Worm (Caenorhabditis elegans) whole organism, young adult: Measurements from ENCODE around the gene spp-16.
A peak's percentile ranks its signal among the peaks of the same experiment; 100 is the strongest.

Source experiments
- B0261.1 ChIP-seq: sonication (generic microtip); optimal IDR thresholded peaks from 2 replicates; lab custom pipeline; 2016; ENCODE audit warnings: mild to moderate bottlenecking, missing genetic modification characterization, moderate library complexity, missing compliant biosample characterization
- D2030.7 ChIP-seq: fragments of 200-800 bp; sonication (Bioruptor generic); IDR thresholded peaks from 2 replicates; pipeline ENCODE4 v1.3.6; 2022; ENCODE audit warnings: missing genetic modification reagents, missing genetic modification characterization, missing compliant biosample characterization
- F22D6.2 ChIP-seq: sonication (generic microtip); optimal IDR thresholded peaks from 2 replicates; lab custom pipeline; 2016; ENCODE audit warnings: mild to moderate bottlenecking, missing genetic modification characterization, missing compliant biosample characterization
- F23B12.7 ChIP-seq: sonication (generic microtip); optimal IDR thresholded peaks from 2 replicates; lab custom pipeline; 2017; ENCODE audit warnings: missing genetic modification characterization, mild to moderate bottlenecking, missing compliant biosample characterization, antibody characterized with exemption, moderate library complexity; ENCODE audit not compliant: insufficient read depth
- F33H1.4 ChIP-seq: fragments of 200-800 bp; sonication (Bioruptor generic); IDR thresholded peaks from 2 replicates; pipeline ENCODE4 v1.3.6; 2022; ENCODE audit warnings: missing genetic modification reagents, missing genetic modification characterization, missing compliant biosample characterization
- F37B4.10 ChIP-seq: fragments of 200-800 bp; sonication (Bioruptor generic); IDR thresholded peaks from 2 replicates; pipeline ENCODE4 v1.3.6; 2022; ENCODE audit warnings: missing genetic modification characterization, missing compliant biosample characterization
- F49E8.2 ChIP-seq: sonication (generic microtip); optimal IDR thresholded peaks from 3 replicates; lab custom pipeline; 2017; ENCODE audit warnings: missing genetic modification characterization, mild to moderate bottlenecking, missing compliant biosample characterization, antibody characterized with exemption, moderate library complexity; ENCODE audit not compliant: insufficient read depth
- F52B5.7 ChIP-seq: sonication (generic microtip); optimal IDR thresholded peaks from 2 replicates; lab custom pipeline; 2016; ENCODE audit warnings: mild to moderate bottlenecking, missing genetic modification characterization, missing compliant biosample characterization
- F55B11.4 ChIP-seq: sonication (generic microtip); optimal IDR thresholded peaks from 2 replicates; lab custom pipeline; 2016; ENCODE audit warnings: missing compliant biosample characterization, missing genetic modification characterization, borderline replicate concordance; ENCODE audit not compliant: insufficient read depth
- K11D2.4 ChIP-seq: fragments of 200-800 bp; sonication (Bioruptor generic); IDR thresholded peaks from 2 replicates; pipeline ENCODE4 v1.3.6; 2022; ENCODE audit warnings: missing genetic modification reagents, missing genetic modification characterization, missing compliant biosample characterization
- K12H6.12 ChIP-seq: fragments of 200-800 bp; sonication (Bioruptor generic); optimal IDR thresholded peaks from 2 replicates; lab custom pipeline; 2018; ENCODE audit warnings: mild to moderate bottlenecking, missing genetic modification characterization, missing compliant biosample characterization
- T07F8.4 ChIP-seq: sonication (generic microtip); optimal IDR thresholded peaks from 2 replicates; lab custom pipeline; 2016; ENCODE audit warnings: mild to moderate bottlenecking, missing genetic modification characterization, moderate library complexity, missing compliant biosample characterization
- Y53F4B.3 ChIP-seq: fragments of 200-800 bp; sonication (Bioruptor generic); IDR thresholded peaks from 2 replicates; pipeline ENCODE4 v1.3.6; 2022; ENCODE audit warnings: missing genetic modification reagents, missing genetic modification characterization, missing compliant biosample characterization
- aptf-2 ChIP-seq: fragments of 200-800 bp; sonication (Bioruptor generic); conservative IDR thresholded peaks from 2 replicates; pipeline ENCODE4 v1.3.6; 2022; ENCODE audit warnings: missing genetic modification reagents, missing genetic modification characterization, missing compliant biosample characterization
- athp-1 ChIP-seq: sonication (generic microtip); optimal IDR thresholded peaks from 2 replicates; lab custom pipeline; 2017; ENCODE audit warnings: mild to moderate bottlenecking, missing genetic modification characterization, missing compliant biosample characterization
- attf-3 ChIP-seq: fragments of 200-800 bp; sonication (Bioruptor generic); conservative IDR thresholded peaks from 2 replicates; pipeline ENCODE4 v1.3.6; 2022; ENCODE audit warnings: missing genetic modification reagents, missing genetic modification characterization, missing compliant biosample characterization
- attf-5 ChIP-seq: fragments of 200-800 bp; sonication (Bioruptor generic); optimal IDR thresholded peaks from 2 replicates; lab custom pipeline; 2018; ENCODE audit warnings: mild to moderate bottlenecking, missing genetic modification characterization, missing compliant biosample characterization
- attf-6 ChIP-seq: fragments of 200-800 bp; sonication (Bioruptor generic); IDR thresholded peaks from 2 replicates; pipeline ENCODE4 v1.3.6; 2022; ENCODE audit warnings: missing genetic modification reagents, missing genetic modification characterization, missing compliant biosample characterization
- bed-1 ChIP-seq: fragments of 200-800 bp; sonication (Bioruptor generic); IDR thresholded peaks from 2 replicates; pipeline ENCODE4 v1.3.6; 2022; ENCODE audit warnings: missing genetic modification reagents, missing genetic modification characterization, missing compliant biosample characterization
- bed-2 ChIP-seq: fragments of 200-800 bp; sonication (Bioruptor generic); IDR thresholded peaks from 2 replicates; pipeline ENCODE4 v1.3.6; 2022; ENCODE audit warnings: missing genetic modification reagents, missing genetic modification characterization, missing compliant biosample characterization
- ccch-3 ChIP-seq: fragments of 200-800 bp; sonication (Bioruptor generic); optimal IDR thresholded peaks from 2 replicates; lab custom pipeline; 2018; ENCODE audit warnings: mild to moderate bottlenecking, missing genetic modification characterization, missing compliant biosample characterization
- ceh-79 ChIP-seq: sonication (generic microtip); optimal IDR thresholded peaks from 2 replicates; lab custom pipeline; 2017; ENCODE audit warnings: mild to moderate bottlenecking, missing genetic modification characterization, missing compliant biosample characterization
- dpff-1 ChIP-seq: sonication (generic microtip); optimal IDR thresholded peaks from 2 replicates; lab custom pipeline; 2017; ENCODE audit warnings: mild to moderate bottlenecking, missing genetic modification characterization, missing compliant biosample characterization
- egrh-3 ChIP-seq: fragments of 200-800 bp; sonication (Bioruptor generic); IDR thresholded peaks from 2 replicates; pipeline ENCODE4 v1.3.6; 2022; ENCODE audit warnings: missing genetic modification reagents, missing genetic modification characterization, missing compliant biosample characterization
- hlh-26 ChIP-seq: fragments of 200-800 bp; sonication (Bioruptor generic); conservative IDR thresholded peaks from 2 replicates; pipeline ENCODE4 v1.3.6; 2022; ENCODE audit warnings: missing genetic modification reagents, missing genetic modification characterization, missing compliant biosample characterization
- hmg-1.2 ChIP-seq: fragments of 200-800 bp; sonication (Bioruptor generic); IDR thresholded peaks from 2 replicates; pipeline ENCODE4 v1.3.6; 2022; ENCODE audit warnings: missing genetic modification reagents, missing genetic modification characterization, missing compliant biosample characterization
- hmg-20 ChIP-seq: fragments of 200-800 bp; sonication (Bioruptor generic); IDR thresholded peaks from 2 replicates; pipeline ENCODE4 v1.3.6; 2022; ENCODE audit warnings: missing genetic modification reagents, missing genetic modification characterization, missing compliant biosample characterization
- hrde-1 ChIP-seq: sonication (generic microtip); optimal IDR thresholded peaks from 2 replicates; lab custom pipeline; 2016; ENCODE audit warnings: missing genetic modification characterization, mild to moderate bottlenecking, missing compliant biosample characterization, moderate library complexity, missing genotype, missing genetic modification reagents, borderline replicate concordance
- lag-1 ChIP-seq: fragments of 200-800 bp; sonication (Bioruptor generic); IDR thresholded peaks from 2 replicates; pipeline ENCODE4 v1.3.6; 2022; ENCODE audit warnings: missing genetic modification reagents, missing genetic modification characterization, missing compliant biosample characterization
- let-526 ChIP-seq: fragments of 200-800 bp; sonication (Bioruptor generic); IDR thresholded peaks from 2 replicates; pipeline ENCODE4 v1.3.6; 2022; ENCODE audit warnings: missing genetic modification reagents, missing genetic modification characterization, missing compliant biosample characterization
- lin-26 ChIP-seq: fragments of 200-800 bp; sonication (Bioruptor generic); IDR thresholded peaks from 2 replicates; pipeline ENCODE4 v1.3.6; 2022; ENCODE audit warnings: missing genetic modification reagents, missing genetic modification characterization, missing compliant biosample characterization
- lir-1 ChIP-seq: fragments of 200-800 bp; sonication (Bioruptor generic); conservative IDR thresholded peaks from 2 replicates; pipeline ENCODE4 v1.3.6; 2022; ENCODE audit warnings: missing genetic modification reagents, missing genetic modification characterization, missing compliant biosample characterization
- mcd-1 ChIP-seq: fragments of 200-800 bp; sonication (Bioruptor generic); IDR thresholded peaks from 2 replicates; pipeline ENCODE4 v1.3.6; 2022; ENCODE audit warnings: missing genetic modification reagents, missing genetic modification characterization, missing compliant biosample characterization
- nfyb-1 ChIP-seq: fragments of 200-800 bp; sonication (Bioruptor generic); IDR thresholded peaks from 2 replicates; pipeline ENCODE4 v1.3.6; 2022; ENCODE audit warnings: missing genetic modification reagents, missing genetic modification characterization, missing compliant biosample characterization
- nhr-179 ChIP-seq: sonication (generic microtip); optimal IDR thresholded peaks from 2 replicates; lab custom pipeline; 2016; ENCODE audit warnings: mild to moderate bottlenecking, missing genetic modification characterization, missing compliant biosample characterization
- nhr-80 ChIP-seq: sonication (generic microtip); optimal IDR thresholded peaks from 2 replicates; lab custom pipeline; 2016; ENCODE audit warnings: missing genetic modification characterization, missing compliant biosample characterization
- pbrm-1 ChIP-seq: fragments of 200-800 bp; sonication (Bioruptor generic); IDR thresholded peaks from 2 replicates; pipeline ENCODE4 v1.3.6; 2022; ENCODE audit warnings: missing genetic modification reagents, missing genetic modification characterization, missing compliant biosample characterization
- rec-8 ChIP-seq, 2 experiments: sonication (generic microtip); optimal IDR thresholded peaks; 2 replicates each; lab custom pipeline; 2016; ENCODE audit warnings: mild to moderate bottlenecking in 2 of 2, missing genetic modification characterization in 2 of 2, missing genetic modification reagents in 2 of 2, missing genotype in 2 of 2, missing biosample characterization in 1 of 2, missing compliant biosample characterization in 1 of 2, moderate library complexity in 1 of 2
- sdz-38 ChIP-seq: sonication (generic microtip); optimal IDR thresholded peaks from 2 replicates; lab custom pipeline; 2016; ENCODE audit warnings: missing genotype, missing genetic modification characterization, missing compliant biosample characterization
- snpc-1.3 ChIP-seq: sonication (generic microtip); optimal IDR thresholded peaks from 2 replicates; lab custom pipeline; 2017; ENCODE audit warnings: missing genetic modification characterization, mild to moderate bottlenecking, missing compliant biosample characterization, antibody characterized with exemption, moderate library complexity, missing genotype, missing genetic modification reagents; ENCODE audit not compliant: insufficient read depth
- somi-1 ChIP-seq: fragments of 200-800 bp; sonication (Bioruptor generic); optimal IDR thresholded peaks from 2 replicates; lab custom pipeline; 2018; ENCODE audit warnings: mild to moderate bottlenecking, missing genetic modification characterization, missing compliant biosample characterization
- unc-62 ChIP-seq: fragments of 150-350 bp; optimal IDR thresholded peaks from 2 replicates; lab custom pipeline; 2014; ENCODE audit warnings: missing biosample characterization, missing genetic modification reagents, missing genetic modification characterization
- ztf-18 ChIP-seq: sonication (generic microtip); optimal IDR thresholded peaks from 2 replicates; lab custom pipeline; 2016; ENCODE audit warnings: missing genotype, mild to moderate bottlenecking, missing genetic modification characterization, missing compliant biosample characterization
- ztf-25 ChIP-seq: fragments of 200-800 bp; sonication (Bioruptor generic); IDR thresholded peaks from 2 replicates; pipeline ENCODE4 v1.3.6; 2022; ENCODE audit warnings: missing genetic modification reagents, missing genetic modification characterization, missing compliant biosample characterization

Gene spp-16

ce11 chrV:10859775-10860174 is 41.3 kb downstream of the spp-16 start:
- TF ChIP-seq dpff-1 (tag; lab: Kevin White, UChicago) = no peak
- no peak for TF ChIP-seq K11D2.4 (GFP tag; lab: Robert Waterston, UW)
- no peak for TF ChIP-seq lag-1 (GFP tag; lab: Robert Waterston, UW)
- TF ChIP-seq nhr-80 (tag; lab: Kevin White, UChicago) = peak; percentile 81

- TF ChIP-seq hlh-26 (GFP tag; lab: Robert Waterston, UW) (no peak), B0261.1 (tag; lab: Kevin White, UChicago) (no peak), mcd-1 (GFP tag; lab: Robert Waterston, UW) (no peak), ceh-79 (tag; lab: Kevin White, UChicago) (no peak), hmg-20 (no peak), aptf-2 (GFP tag; lab: Robert Waterston, UW) (no peak), let-526 (GFP tag; lab: Robert Waterston, UW) (no peak), somi-1 (GFP tag; lab: Kevin White, UChicago) (no peak), unc-62 (peak; percentile 37), bed-1 (GFP tag; lab: Robert Waterston, UW) (no peak), athp-1 (tag; lab: Kevin White, UChicago) (no peak), hmg-1.2 (GFP tag; lab: Robert Waterston, UW) (0 out of 2 replicates have a peak, but pooled peaks have one; percentile 16), attf-5 (GFP tag; lab: Kevin White, UChicago) (no peak), nhr-80 (tag; lab: Kevin White, UChicago) (peak; percentile 18), F22D6.2 (tag; lab: Kevin White, UChicago) (no peak)
These were observed 42.0 kb downstream of the spp-16 start for ce11 chrV:10859048-10859637.

- TF ChIP-seq attf-6 (GFP tag; lab: Robert Waterston, UW) (no peak), ceh-79 (tag; lab: Kevin White, UChicago) (no peak), ccch-3 (GFP tag; lab: Kevin White, UChicago) (no peak), nfyb-1 (GFP tag; lab: Robert Waterston, UW) (peak; percentile 57; the same call in 1 of the 2 replicates), hlh-26 (GFP tag; lab: Robert Waterston, UW) (no peak), F52B5.7 (tag; lab: Kevin White, UChicago) (no peak), egrh-3 (peak; percentile 66), attf-3 (GFP tag; lab: Robert Waterston, UW) (no peak), F33H1.4 (no peak), F49E8.2 (no peak), ztf-25 (GFP tag; lab: Robert Waterston, UW) (no peak), ztf-18 (tag; lab: Kevin White, UChicago) (no peak), rec-8 (tag; optimal IDR thresholded peaks at IDR 0.05; lab: Kevin White, UChicago) (no peak), F23B12.7 (no peak), lin-26 (GFP tag; lab: Robert Waterston, UW) (0 out of 2 replicates have a peak, but pooled peaks have one; percentile 49), lir-1 (no peak), nhr-179 (tag; lab: Kevin White, UChicago) (no peak), sdz-38 (no peak), bed-2 (GFP tag; lab: Robert Waterston, UW) (no peak), F37B4.10 (GFP tag; lab: Robert Waterston, UW) (no peak), Y53F4B.3 (no peak), T07F8.4 (tag; lab: Kevin White, UChicago) (no peak), F55B11.4 (tag; lab: Kevin White, UChicago) (no peak), bed-1 (GFP tag; lab: Robert Waterston, UW) (no peak), D2030.7 (GFP tag; lab: Robert Waterston, UW) (no peak), dpff-1 (tag; lab: Kevin White, UChicago) (no peak), hrde-1 (no peak), pbrm-1 (GFP tag; lab: Robert Waterston, UW) (no peak), attf-5 (GFP tag; lab: Kevin White, UChicago) (peak; percentile 31), snpc-1.3 (tag; lab: Kevin White, UChicago) (no peak), K12H6.12 (peak; percentile 86)
These were observed 42.8 kb downstream of the spp-16 start for ce11 chrV:10858340-10858739.
